Fruit fly (Drosophila melanogaster) whole organism, pupa: ENCODE measurements around the gene PolA2.

Experiments used
- CG14655 ChIP-seq: fragments of 200-800 bp; sonication (Bioruptor generic); optimal IDR thresholded peaks from 3 replicates; lab custom pipeline; 2017; ENCODE audit warnings: mild to moderate bottlenecking, missing biosample characterization, missing genetic modification reagents, missing genetic modification characterization
- CG15710 ChIP-seq: fragments of 200-800 bp; sonication (Bioruptor generic); optimal IDR thresholded peaks from 2 replicates; lab custom pipeline; 2018; ENCODE audit warnings: missing biosample characterization, mild to moderate bottlenecking, missing genetic modification characterization, moderate library complexity
- CG34367 ChIP-seq: fragments of 200-800 bp; sonication (Bioruptor generic); optimal IDR thresholded peaks from 2 replicates; lab custom pipeline; 2018; ENCODE audit warnings: missing biosample characterization, mild to moderate bottlenecking, missing genetic modification characterization
- CG8301 ChIP-seq: fragments of 200-800 bp; sonication (Bioruptor generic); optimal IDR thresholded peaks from 2 replicates; lab custom pipeline; 2018; ENCODE audit warnings: missing biosample characterization, mild to moderate bottlenecking, missing genetic modification characterization
- D1 ChIP-seq: fragments of 200-800 bp; sonication (Bioruptor generic); optimal IDR thresholded peaks from 2 replicates; lab custom pipeline; 2018; ENCODE audit warnings: missing biosample characterization, mild to moderate bottlenecking, missing genetic modification characterization, moderate library complexity

- no peak for TF ChIP-seq D1 (tag; lab: Kevin White, UChicago)
- no peak for TF ChIP-seq CG14655 (GFP tag; lab: Kevin White, UChicago)
- no peak for TF ChIP-seq CG8301 (tag; lab: Kevin White, UChicago)
- TF ChIP-seq CG34367 (tag; lab: Kevin White, UChicago) = no peak
- TF ChIP-seq CG15710 (tag; lab: Kevin White, UChicago) = no peak
These were observed 20.7 kb upstream of the PolA2 start for dm6 chr3R:27218288-27218687.
